Fruit fly (Drosophila melanogaster): ENCODE data around the gene CG9328.

DNA sequence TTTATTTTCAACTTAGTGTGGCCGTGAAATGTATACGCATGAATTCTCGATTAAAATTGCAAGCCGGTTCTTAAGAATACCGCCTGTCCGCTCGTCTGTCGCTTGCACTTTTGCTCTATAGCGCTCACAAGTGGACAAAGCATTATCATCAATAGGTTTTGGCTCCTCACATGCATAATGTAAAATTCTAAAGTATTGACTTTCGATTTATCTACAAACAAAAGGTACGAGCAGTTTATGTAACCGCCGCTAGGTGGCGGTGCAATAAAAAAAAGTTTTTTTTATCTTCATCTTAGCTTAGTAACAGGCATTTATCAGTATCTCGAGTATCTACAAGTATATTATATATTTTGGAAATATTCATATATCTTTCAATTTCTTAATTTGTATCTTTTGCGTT lies 28.7 kb downstream of the CG9328 start:
- TF ChIP-seq CTCF (optimal IDR thresholded peaks at IDR 0.05) (peak; percentile 77 to 86), CG8478 (optimal IDR thresholded peaks at IDR 0.05) (no peak)
